Fruit fly (Drosophila melanogaster): ENCODE results near the gene Arp5.

Gene Arp5

DNA sequence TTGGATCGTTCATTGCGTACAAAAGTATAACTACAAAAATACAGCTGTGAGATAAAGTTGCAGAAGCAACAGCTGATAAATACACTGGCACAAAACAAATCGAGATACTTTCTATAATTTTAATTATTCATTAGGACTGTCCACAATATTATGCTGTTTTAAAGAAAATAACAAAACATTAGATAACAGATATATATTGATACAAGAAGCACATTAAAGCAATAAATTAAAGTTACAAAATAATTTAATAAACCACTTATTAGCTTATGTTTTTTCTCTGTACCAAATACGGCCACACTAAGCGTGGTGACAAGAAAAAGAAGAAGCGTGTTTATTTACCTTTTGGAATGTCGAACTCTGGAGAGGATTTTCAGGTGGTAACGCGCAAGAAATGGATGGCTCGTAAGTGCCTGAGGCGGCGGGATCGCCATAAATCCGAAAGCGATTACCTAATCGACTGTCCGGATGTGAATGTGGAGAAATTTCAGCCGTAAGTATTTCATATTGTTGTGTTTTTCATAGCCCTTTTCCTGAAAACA is 35.0 kb downstream of the Arp5 start, which contains the start of the genes CG7988 and CG7183 (continued):
- TF ChIP-seq Sox102F (GFP tag; optimal IDR thresholded peaks at IDR 0.05) (peak; percentile 99), Dip2 (GFP tag; IDR thresholded peaks at IDR 0.05) (peak; percentile 65), CG6175 (GFP tag; IDR thresholded peaks at IDR 0.05) (peak; percentile 93), disco-r (GFP tag; optimal IDR thresholded peaks at IDR 0.05) (peak; percentile 95)

DNA sequence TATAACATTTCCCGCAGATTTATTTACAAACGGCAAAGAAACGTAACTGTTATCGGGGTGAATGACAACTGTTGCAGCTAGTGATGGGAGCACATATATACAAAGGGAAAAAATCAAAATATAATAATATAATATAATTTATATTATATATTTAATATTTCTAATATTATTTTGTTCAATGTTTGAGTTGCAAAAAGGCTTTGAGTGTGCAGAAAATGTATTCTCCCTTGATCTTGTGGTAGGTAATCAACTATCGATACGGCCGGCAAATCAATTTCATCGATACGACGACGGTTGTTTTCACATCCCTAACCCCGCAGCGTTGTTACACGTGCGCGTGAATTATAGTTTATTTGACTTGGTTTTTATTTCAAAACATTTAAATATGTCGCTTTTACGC is 38.1 kb downstream of the Arp5 start, which contains the start of the genes mTerf5 and Non3:
TSS of gene mTerf5 (minus strand) at position 249 of the 400 bp plus-strand sequence.
TSS of gene Non3 (plus strand) at position 289 of the 400 bp plus-strand sequence.
- no peak for TF ChIP-seq CG12104 (GFP tag; optimal IDR thresholded peaks at IDR 0.05)
- peak; percentile 77 for TF ChIP-seq Dref (GFP tag; IDR thresholded peaks at IDR 0.05)
- TF ChIP-seq CG16813 (GFP tag; IDR thresholded peaks at IDR 0.05; ENCODE audit: partially characterized antibody): peak; percentile 89
- TF ChIP-seq Pdp1 (GFP tag; optimal IDR thresholded peaks at IDR 0.05): peak in 1 of 2 experiments; percentile 30
- TF ChIP-seq chinmo (GFP tag; IDR thresholded peaks at IDR 0.05; ENCODE audit: partially characterized antibody): peak; percentile 91; the same call in 3 of the 4 replicates
- TF ChIP-seq CG8089 (GFP tag; optimal IDR thresholded peaks at IDR 0.05): no peak
- peak; percentile 69 for TF ChIP-seq unpg (GFP tag; optimal IDR thresholded peaks at IDR 0.05)
- TF ChIP-seq fd64A (GFP tag; optimal IDR thresholded peaks at IDR 0.05): no peak
- no peak for TF ChIP-seq sima (GFP tag; optimal IDR thresholded peaks at IDR 0.05)
- TF ChIP-seq CG33213 (GFP tag; optimal IDR thresholded peaks at IDR 0.05): no peak
- TF ChIP-seq ems (GFP tag; optimal IDR thresholded peaks at IDR 0.05): no peak
- peak; percentile 68 for TF ChIP-seq CG9817 (tag; optimal IDR thresholded peaks at IDR 0.05)
- no peak for TF ChIP-seq Atf6 (GFP tag; IDR thresholded peaks at IDR 0.05)
- TF ChIP-seq Kr (GFP tag; optimal IDR thresholded peaks at IDR 0.05): no peak
- no peak for TF ChIP-seq fd102C (GFP tag; optimal IDR thresholded peaks at IDR 0.05)
- peak; percentile 2 to 73 for TF ChIP-seq dpn (GFP tag; optimal IDR thresholded peaks at IDR 0.05)
- peak; percentile 68 for TF ChIP-seq CG13296 (GFP tag; optimal IDR thresholded peaks at IDR 0.05)
- peak; percentile 9 for TF ChIP-seq CG7987 (GFP tag; optimal IDR thresholded peaks at IDR 0.05)
- peak; percentile 67; the same call in 1 of the 2 replicates for TF ChIP-seq slbo (GFP tag; IDR thresholded peaks at IDR 0.05)
- peak in 1 of 2 experiments; percentile 69 for TF ChIP-seq bsh (GFP tag; optimal IDR thresholded peaks at IDR 0.05)
- TF ChIP-seq slou (GFP tag; optimal IDR thresholded peaks at IDR 0.05): no peak
- TF ChIP-seq sr (GFP tag; IDR thresholded peaks at IDR 0.05): no peak
- peak; percentile 59; the same call in 2 of the 3 replicates for TF ChIP-seq Dbx (GFP tag; IDR thresholded peaks at IDR 0.05)
- no peak for TF ChIP-seq dimm (GFP tag; IDR thresholded peaks at IDR 0.05)
- TF ChIP-seq CG34376 (GFP tag; optimal IDR thresholded peaks at IDR 0.05): no peak
- peak; percentile 66 for TF ChIP-seq grau (tag; optimal IDR thresholded peaks at IDR 0.05)
- no peak for TF ChIP-seq sc (optimal IDR thresholded peaks at IDR 0.05)
- peak; percentile 34 for TF ChIP-seq sc (GFP tag; optimal IDR thresholded peaks at IDR 0.05)
- TF ChIP-seq CG6689 (GFP tag; IDR thresholded peaks at IDR 0.05): peak; percentile 57
- TF ChIP-seq BEAF-32 (GFP tag; optimal IDR thresholded peaks at IDR 0.05): peak; percentile 81
- TF ChIP-seq Side (GFP tag; optimal IDR thresholded peaks at IDR 0.05): no peak
- TF ChIP-seq twi (tag; optimal IDR thresholded peaks at IDR 0.05): peak; percentile 40
- no peak for TF ChIP-seq so (GFP tag; IDR thresholded peaks at IDR 0.05)
- no peak for TF ChIP-seq D (optimal IDR thresholded peaks at IDR 0.05)
- no peak for TF ChIP-seq D (GFP tag; optimal IDR thresholded peaks at IDR 0.05)
- TF ChIP-seq CG15269 (tag; optimal IDR thresholded peaks at IDR 0.05): peak; percentile 63
- TF ChIP-seq Doc3 (GFP tag; IDR thresholded peaks at IDR 0.05; ENCODE audit: partially characterized antibody): peak; percentile 89
- TF ChIP-seq Camta (GFP tag; optimal IDR thresholded peaks at IDR 0.05): no peak
- peak; percentile 15; the same call in 1 of the 3 replicates for TF ChIP-seq H15 (GFP tag; IDR thresholded peaks at IDR 0.05)
- peak; percentile 55 for TF ChIP-seq CG12155 (GFP tag; optimal IDR thresholded peaks at IDR 0.05)
- TF ChIP-seq CG11560 (tag; IDR thresholded peaks at IDR 0.05): no peak
- peak; percentile 79 for TF ChIP-seq nmo (GFP tag; optimal IDR thresholded peaks at IDR 0.05)
- no peak for TF ChIP-seq chm (GFP tag; IDR thresholded peaks at IDR 0.05)
- peak; percentile 36 for TF ChIP-seq MESR4 (GFP tag; optimal IDR thresholded peaks at IDR 0.05)
- TF ChIP-seq lilli (GFP tag; optimal IDR thresholded peaks at IDR 0.05): peak; percentile 61
